Worm (Caenorhabditis elegans): ENCODE results near the gene srz-32.

DNA sequence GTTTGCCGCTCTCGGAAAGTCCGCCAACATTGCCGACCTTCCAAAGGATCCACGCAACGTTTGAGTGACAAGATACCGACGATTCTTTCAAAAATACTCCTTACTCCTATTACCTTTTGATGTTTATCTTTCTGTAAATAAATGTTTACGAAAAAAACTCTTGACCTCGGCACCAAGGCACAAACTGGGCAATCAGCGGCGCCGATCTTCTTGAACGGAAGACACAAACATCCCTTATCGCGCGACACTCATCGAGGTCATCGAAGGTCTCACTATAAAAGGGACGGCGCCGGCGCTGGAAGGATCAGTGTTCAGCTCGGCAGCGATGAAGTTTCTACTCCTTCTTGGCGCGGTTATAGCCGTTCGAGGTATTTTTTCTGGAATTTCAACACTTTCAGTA, 3.2 kb downstream of the srz-32 start, which contains the start of gene grd-3:
- no peak for TF ChIP-seq pha-4 (tag; optimal IDR thresholded peaks at IDR 0.05)
- no peak for TF ChIP-seq ceh-14 (tag; optimal IDR thresholded peaks at IDR 0.05)
- TF ChIP-seq tbx-2 (tag; optimal IDR thresholded peaks at IDR 0.05), result no peak
- no peak for TF ChIP-seq zip-5 (tag; optimal IDR thresholded peaks at IDR 0.05)
- TF ChIP-seq madf-2 (tag; optimal IDR thresholded peaks at IDR 0.05), result no peak
- TF ChIP-seq C38D4.7 (GFP tag; optimal IDR thresholded peaks at IDR 0.05), result no peak
- TF ChIP-seq ceh-9 (tag; optimal IDR thresholded peaks at IDR 0.05), result no peak
- TF ChIP-seq tbx-7 (tag; optimal IDR thresholded peaks at IDR 0.05), result no peak
